Worm (Caenorhabditis elegans) whole organism, midembryonic: ENCODE results near the gene T22B7.4.

Experiments
- T22C8.4 ChIP-seq: fragments of 200-800 bp; sonication (Bioruptor generic); IDR thresholded peaks from 2 replicates; pipeline ENCODE4 v1.3.6; 2022; ENCODE audit warnings: missing genetic modification characterization, missing compliant biosample characterization
- cog-1 ChIP-seq: sonication (generic microtip); optimal IDR thresholded peaks from 2 replicates; lab custom pipeline; 2016; ENCODE audit warnings: missing genetic modification characterization, missing compliant biosample characterization
- flt-1 ChIP-seq: fragments of 200-800 bp; sonication (Bioruptor generic); IDR thresholded peaks from 2 replicates; pipeline ENCODE4 v1.3.6; 2022; ENCODE audit warnings: missing genetic modification characterization, missing compliant biosample characterization
- klf-2 ChIP-seq: fragments of 200-800 bp; sonication (Bioruptor generic); conservative IDR thresholded peaks from 2 replicates; pipeline ENCODE4 v1.3.6; 2022; ENCODE audit warnings: missing genetic modification reagents, missing genetic modification characterization, missing compliant biosample characterization
- med-1 ChIP-seq: sonication (generic microtip); optimal IDR thresholded peaks from 2 replicates; lab custom pipeline; 2017; ENCODE audit warnings: missing genetic modification characterization, mild to moderate bottlenecking, missing compliant biosample characterization, antibody characterized with exemption, missing genetic modification reagents; ENCODE audit not compliant: insufficient read depth
- ref-1 ChIP-seq: fragments of 200-800 bp; sonication (Bioruptor generic); conservative IDR thresholded peaks from 2 replicates; pipeline ENCODE4 v1.3.6; 2022; ENCODE audit warnings: missing genetic modification reagents, missing genetic modification characterization, missing compliant biosample characterization
- tab-1 ChIP-seq: fragments of 200-800 bp; sonication (Bioruptor generic); IDR thresholded peaks from 2 replicates; pipeline ENCODE4 v1.3.6; 2022; ENCODE audit warnings: missing genetic modification characterization, missing compliant biosample characterization
- ztf-23 ChIP-seq: fragments of 200-800 bp; sonication (Bioruptor generic); IDR thresholded peaks from 2 replicates; pipeline ENCODE4 v1.3.6; 2022; ENCODE audit warnings: missing genetic modification reagents, missing genetic modification characterization, missing compliant biosample characterization
- ztf-29 ChIP-seq: fragments of 200-800 bp; sonication (Bioruptor generic); IDR thresholded peaks from 2 replicates; pipeline ENCODE4 v1.3.6; 2022; ENCODE audit warnings: missing genetic modification reagents, missing genetic modification characterization, missing compliant biosample characterization

T22B7.4 gene

ce11 chrX:5655601-5656000, 14.4 kb upstream of the T22B7.4 start:
- TF ChIP-seq ref-1 (GFP tag; lab: Robert Waterston, UW) = no peak
- no peak for TF ChIP-seq T22C8.4 (GFP tag; lab: Robert Waterston, UW)
- TF ChIP-seq tab-1 = no peak
- TF ChIP-seq ztf-23 (GFP tag; lab: Robert Waterston, UW) = no peak
- no peak for TF ChIP-seq klf-2
- no peak for TF ChIP-seq cog-1 (tag; lab: Kevin White, UChicago)
- no peak for TF ChIP-seq ztf-29 (GFP tag; lab: Robert Waterston, UW)
- no peak for TF ChIP-seq med-1 (GFP tag; lab: Kevin White, UChicago)
- no peak for TF ChIP-seq flt-1 (GFP tag; lab: Robert Waterston, UW)

- TF ChIP-seq ref-1 (GFP tag; lab: Robert Waterston, UW) (no peak), flt-1 (GFP tag; lab: Robert Waterston, UW) (no peak), cog-1 (tag; lab: Kevin White, UChicago) (no peak), ztf-29 (GFP tag; lab: Robert Waterston, UW) (no peak), T22C8.4 (GFP tag; lab: Robert Waterston, UW) (no peak), klf-2 (no peak), ztf-23 (GFP tag; lab: Robert Waterston, UW) (no peak), med-1 (GFP tag; lab: Kevin White, UChicago) (no peak), tab-1 (no peak)
These were observed 12.6 kb upstream of the T22B7.4 start, which contains the start of gene T22B7.7 for ce11 chrX:5653813-5654212. T22B7.7 (minus strand) TSS chrX:5654074.

ce11 chrX:5647884-5648283, 6.7 kb upstream of the T22B7.4 start, which contains the start of gene srv-7:
srv-7 (minus strand) TSS chrX:5647984.
- TF ChIP-seq ztf-29 (GFP tag; lab: Robert Waterston, UW) (no peak), klf-2 (no peak), ref-1 (GFP tag; lab: Robert Waterston, UW) (no peak), med-1 (GFP tag; lab: Kevin White, UChicago) (no peak)

- no peak for TF ChIP-seq klf-2
- TF ChIP-seq tab-1 = no peak
- TF ChIP-seq flt-1 (GFP tag; lab: Robert Waterston, UW) = no peak
- TF ChIP-seq med-1 (GFP tag; lab: Kevin White, UChicago) = no peak
- TF ChIP-seq ztf-29 (GFP tag; lab: Robert Waterston, UW) = no peak
- TF ChIP-seq cog-1 (tag; lab: Kevin White, UChicago) = no peak
These were observed 5.8 kb upstream of the T22B7.4 start, which contains the start of gene T22B7.3 for ce11 chrX:5646951-5647423. T22B7.3 (plus strand) TSS chrX:5647373.

ce11 chrX:5645606-5646005, 4.4 kb upstream of the T22B7.4 start:
- TF ChIP-seq med-1 (GFP tag; lab: Kevin White, UChicago) (no peak), klf-2 (no peak), ztf-29 (GFP tag; lab: Robert Waterston, UW) (no peak), flt-1 (GFP tag; lab: Robert Waterston, UW) (no peak), ztf-23 (GFP tag; lab: Robert Waterston, UW) (no peak), ref-1 (GFP tag; lab: Robert Waterston, UW) (no peak), tab-1 (no peak), cog-1 (tag; lab: Kevin White, UChicago) (no peak), T22C8.4 (GFP tag; lab: Robert Waterston, UW) (no peak)

ce11 chrX:5644112-5644511, 2.9 kb upstream of the T22B7.4 start:
- TF ChIP-seq klf-2 = no peak
- TF ChIP-seq ztf-23 (GFP tag; lab: Robert Waterston, UW) = no peak
- no peak for TF ChIP-seq ztf-29 (GFP tag; lab: Robert Waterston, UW)
- no peak for TF ChIP-seq T22C8.4 (GFP tag; lab: Robert Waterston, UW)
- TF ChIP-seq med-1 (GFP tag; lab: Kevin White, UChicago) = no peak
- TF ChIP-seq cog-1 (tag; lab: Kevin White, UChicago) = no peak
- TF ChIP-seq ref-1 (GFP tag; lab: Robert Waterston, UW) = no peak
- no peak for TF ChIP-seq flt-1 (GFP tag; lab: Robert Waterston, UW)
- TF ChIP-seq tab-1 = no peak

- TF ChIP-seq ztf-29 (GFP tag; lab: Robert Waterston, UW) (no peak), ztf-23 (GFP tag; lab: Robert Waterston, UW) (no peak), med-1 (GFP tag; lab: Kevin White, UChicago) (no peak)
These were observed 1.7 kb downstream of the T22B7.4 start for ce11 chrX:5639562-5639961.

ce11 chrX:5631626-5632025, 9.6 kb downstream of the T22B7.4 start, which contains the start of gene T22B7.8:
T22B7.8 (plus strand) TSS chrX:5631926.
- TF ChIP-seq ztf-29 (GFP tag; lab: Robert Waterston, UW) (no peak), cog-1 (tag; lab: Kevin White, UChicago) (no peak), med-1 (GFP tag; lab: Kevin White, UChicago) (no peak), tab-1 (no peak), ztf-23 (GFP tag; lab: Robert Waterston, UW) (no peak), T22C8.4 (GFP tag; lab: Robert Waterston, UW) (no peak), ref-1 (GFP tag; lab: Robert Waterston, UW) (no peak), klf-2 (no peak), flt-1 (GFP tag; lab: Robert Waterston, UW) (no peak)

ce11 chrX:5631008-5631407, 10.2 kb downstream of the T22B7.4 start:
- no peak for TF ChIP-seq med-1 (GFP tag; lab: Kevin White, UChicago)

- TF ChIP-seq klf-2 (no peak), ztf-23 (GFP tag; lab: Robert Waterston, UW) (no peak), cog-1 (tag; lab: Kevin White, UChicago) (no peak), ref-1 (GFP tag; lab: Robert Waterston, UW) (no peak), flt-1 (GFP tag; lab: Robert Waterston, UW) (no peak), ztf-29 (GFP tag; lab: Robert Waterston, UW) (no peak), tab-1 (no peak), med-1 (GFP tag; lab: Kevin White, UChicago) (no peak), T22C8.4 (GFP tag; lab: Robert Waterston, UW) (no peak)
These were observed 11.3 kb downstream of the T22B7.4 start, which contains the start of gene argn-1 for ce11 chrX:5629941-5630340. argn-1 (plus strand) TSS chrX:5630023.
